ENCODE assay signal across 3 fruit fly cellular contexts in genomic region chr3R:25884301-25884700, dm6.
A peak's percentile ranks its signal among the peaks of the same experiment; 100 is the strongest.
TF ChIP-seq lines count a peak whose summit lies in the region.

No protein-coding gene starts in this region.

TF ChIP-seq in whole organism, embryonic, 481 proteins besides CTCF, POLR2A, EP300 and RAD21 (continued from another document and continues in another):
- TF ChIP-seq zf30C (GFP tag; optimal IDR thresholded peaks at IDR 0.05; lab: Kevin White, UChicago), result peak; percentile 49
- TF ChIP-seq ci (GFP tag; IDR thresholded peaks at IDR 0.05; lab: Robert Waterston, UW), result no peak
- TF ChIP-seq nerfin-2 (GFP tag; IDR thresholded peaks at IDR 0.05; lab: Robert Waterston, UW; ENCODE audit: partially characterized antibody), result no peak
- TF ChIP-seq dimm (GFP tag; IDR thresholded peaks at IDR 0.05; lab: Robert Waterston, UW), result peak; percentile 13; the same call in 1 of the 2 replicates
- no peak for TF ChIP-seq CG6272 (GFP tag; IDR thresholded peaks at IDR 0.05; lab: Robert Waterston, UW)
- no peak for TF ChIP-seq otp (GFP tag; IDR thresholded peaks at IDR 0.05; lab: Robert Waterston, UW)
- TF ChIP-seq Mrtf (GFP tag; IDR thresholded peaks at IDR 0.05; lab: Robert Waterston, UW), result no peak
- TF ChIP-seq Xbp1 (GFP tag; optimal IDR thresholded peaks at IDR 0.05; lab: Kevin White, UChicago), result peak; percentile 59
- peak; percentile 17 for TF ChIP-seq lab (GFP tag; optimal IDR thresholded peaks at IDR 0.05; lab: Kevin White, UChicago)
- no peak for TF ChIP-seq Oaz (GFP tag; IDR thresholded peaks at IDR 0.05; lab: Robert Waterston, UW)
- no peak for TF ChIP-seq CG3995 (GFP tag; optimal IDR thresholded peaks at IDR 0.05; lab: Kevin White, UChicago)
- TF ChIP-seq ro (GFP tag; IDR thresholded peaks at IDR 0.05; lab: Robert Waterston, UW), result no peak
- TF ChIP-seq Atf-2 (GFP tag; optimal IDR thresholded peaks at IDR 0.05; lab: Kevin White, UChicago), result peak; percentile 11
- TF ChIP-seq CG6254 (GFP tag; optimal IDR thresholded peaks at IDR 0.05; lab: Kevin White, UChicago), result peak; percentile 31
- peak; percentile 83 for TF ChIP-seq fd96Cb (tag; optimal IDR thresholded peaks at IDR 0.05; lab: Kevin White, UChicago)
- no peak for TF ChIP-seq CG8290 (GFP tag; optimal IDR thresholded peaks at IDR 0.05; lab: Kevin White, UChicago)
- TF ChIP-seq CG8290 (tag; optimal IDR thresholded peaks at IDR 0.05; lab: Kevin White, UChicago), result no peak
- TF ChIP-seq CG15696 (tag; optimal IDR thresholded peaks at IDR 0.05; lab: Kevin White, UChicago), result peak; percentile 41
- peak; percentile 20 for TF ChIP-seq CG16863 (GFP tag; optimal IDR thresholded peaks at IDR 0.05; lab: Kevin White, UChicago)
- TF ChIP-seq Trl (optimal IDR thresholded peaks at IDR 0.05; lab: Kevin White, UChicago), result no peak
- no peak for TF ChIP-seq Trl (GFP tag; optimal IDR thresholded peaks at IDR 0.05; lab: Kevin White, UChicago)
- TF ChIP-seq repo (GFP tag; optimal IDR thresholded peaks at IDR 0.05; lab: Kevin White, UChicago), result no peak
- no peak for TF ChIP-seq Ravus (GFP tag; IDR thresholded peaks at IDR 0.05; lab: Robert Waterston, UW)
- no peak for TF ChIP-seq crc (GFP tag; optimal IDR thresholded peaks at IDR 0.05; lab: Kevin White, UChicago)
- TF ChIP-seq CG17568 (GFP tag; optimal IDR thresholded peaks at IDR 0.05; lab: Kevin White, UChicago), result no peak
- TF ChIP-seq pan (optimal IDR thresholded peaks at IDR 0.05; lab: Kevin White, UChicago), result no peak
- peak in 1 of 2 experiments; percentile 68 for TF ChIP-seq pan (GFP tag; optimal IDR thresholded peaks at IDR 0.05 in 1 of 2, IDR thresholded peaks at IDR 0.05 in 1 of 2)
- no peak for TF ChIP-seq Hand (GFP tag; optimal IDR thresholded peaks at IDR 0.05; lab: Kevin White, UChicago)
- TF ChIP-seq CG9215 (GFP tag; IDR thresholded peaks at IDR 0.05; lab: Robert Waterston, UW), result no peak
- peak; percentile 39; the same call in 1 of the 2 replicates for TF ChIP-seq CG10959 (GFP tag; IDR thresholded peaks at IDR 0.05; lab: Robert Waterston, UW)
- peak; percentile 14 for TF ChIP-seq fd102C (GFP tag; optimal IDR thresholded peaks at IDR 0.05; lab: Kevin White, UChicago)
- TF ChIP-seq jigr1 (GFP tag; IDR thresholded peaks at IDR 0.05; lab: Robert Waterston, UW), result no peak
- TF ChIP-seq Dad (GFP tag; optimal IDR thresholded peaks at IDR 0.05; lab: Kevin White, UChicago), result no peak
- peak; percentile 42 for TF ChIP-seq CG30020 (tag; optimal IDR thresholded peaks at IDR 0.05; lab: Kevin White, UChicago)
- TF ChIP-seq ems (GFP tag; optimal IDR thresholded peaks at IDR 0.05; lab: Kevin White, UChicago), result no peak
- TF ChIP-seq kay (GFP tag; optimal IDR thresholded peaks at IDR 0.05; lab: Kevin White, UChicago), result peak; percentile 17
- no peak for TF ChIP-seq bowl (GFP tag; IDR thresholded peaks at IDR 0.05; lab: Robert Waterston, UW)
- TF ChIP-seq CG12236 (GFP tag; optimal IDR thresholded peaks at IDR 0.05; lab: Kevin White, UChicago), result no peak
- TF ChIP-seq CG17612 (GFP tag; IDR thresholded peaks at IDR 0.05; lab: Robert Waterston, UW), result no peak
- no peak for TF ChIP-seq disco-r (GFP tag; optimal IDR thresholded peaks at IDR 0.05; lab: Kevin White, UChicago)
- TF ChIP-seq CG31441 (GFP tag; IDR thresholded peaks at IDR 0.05; lab: Robert Waterston, UW), result peak; percentile 91
- peak; percentile 80 for TF ChIP-seq CG2678 (tag; optimal IDR thresholded peaks at IDR 0.05; lab: Kevin White, UChicago)
- no peak for TF ChIP-seq NK7.1 (GFP tag; optimal IDR thresholded peaks at IDR 0.05; lab: Kevin White, UChicago)
- peak; percentile 24 for TF ChIP-seq CG1233 (GFP tag; optimal IDR thresholded peaks at IDR 0.05; lab: Kevin White, UChicago)
- TF ChIP-seq Six4 (GFP tag; optimal IDR thresholded peaks at IDR 0.05; lab: Kevin White, UChicago), result peak; percentile 55
- TF ChIP-seq ab (GFP tag; optimal IDR thresholded peaks at IDR 0.05; lab: Kevin White, UChicago), result no peak

TF ChIP-seq in whole organism, prepupa, 60 proteins besides CTCF, POLR2A, EP300 and RAD21 (continued from another document):
- TF ChIP-seq Sox14 (GFP tag; optimal IDR thresholded peaks at IDR 0.05; lab: Kevin White, UChicago) (peak; percentile 17), Met (GFP tag; optimal IDR thresholded peaks at IDR 0.05; lab: Kevin White, UChicago) (peak; percentile 55), CG11902 (GFP tag; optimal IDR thresholded peaks at IDR 0.05; lab: Kevin White, UChicago) (no peak), dac (GFP tag; optimal IDR thresholded peaks at IDR 0.05; lab: Kevin White, UChicago) (no peak), CG6792 (GFP tag; optimal IDR thresholded peaks at IDR 0.05; lab: Kevin White, UChicago) (peak; percentile 21), OdsH (GFP tag; optimal IDR thresholded peaks at IDR 0.05; lab: Kevin White, UChicago) (peak; percentile 34), dsx (GFP tag; optimal IDR thresholded peaks at IDR 0.05; lab: Kevin White, UChicago; ENCODE audit: poor library complexity, severe bottlenecking) (no peak), CG1621 (tag; optimal IDR thresholded peaks at IDR 0.05; lab: Kevin White, UChicago) (no peak), CG6854 (GFP tag; optimal IDR thresholded peaks at IDR 0.05; lab: Kevin White, UChicago) (no peak), fd85E (GFP tag; optimal IDR thresholded peaks at IDR 0.05; lab: Kevin White, UChicago) (no peak), CG10669 (GFP tag; optimal IDR thresholded peaks at IDR 0.05; lab: Kevin White, UChicago) (peak; percentile 15), CG31627 (GFP tag; optimal IDR thresholded peaks at IDR 0.05; lab: Kevin White, UChicago) (no peak), Sox15 (GFP tag; optimal IDR thresholded peaks at IDR 0.05; lab: Kevin White, UChicago) (no peak), ss (GFP tag; optimal IDR thresholded peaks at IDR 0.05; lab: Kevin White, UChicago) (no peak), cyc (GFP tag; optimal IDR thresholded peaks at IDR 0.05; lab: Kevin White, UChicago) (peak; percentile 31), CG8119 (GFP tag; IDR thresholded peaks at IDR 0.05; lab: Robert Waterston, UW) (peak; percentile 79), Hr38 (GFP tag; optimal IDR thresholded peaks at IDR 0.05; lab: Kevin White, UChicago) (no peak), Smox (GFP tag; optimal IDR thresholded peaks at IDR 0.05; lab: Kevin White, UChicago) (peak; percentile 39), CG10631 (GFP tag; optimal IDR thresholded peaks at IDR 0.05; lab: Kevin White, UChicago) (no peak), spab (GFP tag; optimal IDR thresholded peaks at IDR 0.05; lab: Kevin White, UChicago) (no peak), Lpt (GFP tag; optimal IDR thresholded peaks at IDR 0.05; lab: Kevin White, UChicago) (no peak), pdm3 (GFP tag; optimal IDR thresholded peaks at IDR 0.05; lab: Kevin White, UChicago) (no peak), Sox102F (GFP tag; optimal IDR thresholded peaks at IDR 0.05; lab: Kevin White, UChicago) (no peak), fd59A (GFP tag; optimal IDR thresholded peaks at IDR 0.05; lab: Kevin White, UChicago) (no peak), CG6808 (GFP tag; optimal IDR thresholded peaks at IDR 0.05; lab: Kevin White, UChicago) (no peak), CG32006 (GFP tag; optimal IDR thresholded peaks at IDR 0.05; lab: Kevin White, UChicago) (peak; percentile 72), Ets21C (GFP tag; optimal IDR thresholded peaks at IDR 0.05; lab: Kevin White, UChicago) (no peak), CG7368 (GFP tag; optimal IDR thresholded peaks at IDR 0.05; lab: Kevin White, UChicago) (no peak), Eip93F (GFP tag; optimal IDR thresholded peaks at IDR 0.05; lab: Kevin White, UChicago) (no peak), CG34406 (GFP tag; optimal IDR thresholded peaks at IDR 0.05; lab: Kevin White, UChicago) (no peak), acj6 (GFP tag; optimal IDR thresholded peaks at IDR 0.05; lab: Kevin White, UChicago) (peak; percentile 30), CG3032 (tag; optimal IDR thresholded peaks at IDR 0.05; lab: Kevin White, UChicago) (peak; percentile 26), esn (GFP tag; optimal IDR thresholded peaks at IDR 0.05; lab: Kevin White, UChicago) (peak; percentile 55), fkh (GFP tag; optimal IDR thresholded peaks at IDR 0.05; lab: Kevin White, UChicago) (no peak), topi (GFP tag; optimal IDR thresholded peaks at IDR 0.05; lab: Kevin White, UChicago) (peak; percentile 44), CG8632 (GFP tag; optimal IDR thresholded peaks at IDR 0.05; lab: Kevin White, UChicago) (peak; percentile 31), vri (GFP tag; optimal IDR thresholded peaks at IDR 0.05; lab: Kevin White, UChicago) (no peak), CG6276 (GFP tag; optimal IDR thresholded peaks at IDR 0.05; lab: Kevin White, UChicago) (peak; percentile 66), Hr4 (GFP tag; optimal IDR thresholded peaks at IDR 0.05; lab: Kevin White, UChicago) (peak; percentile 50)

TF ChIP-seq in whole organism, wandering third instar larva, 38 proteins besides CTCF, POLR2A, EP300 and RAD21 (continued from another document):
- TF ChIP-seq dl (GFP tag; optimal IDR thresholded peaks at IDR 0.05; lab: Kevin White, UChicago; ENCODE audit: insufficient read depth in 1 of 2, partially characterized antibody in 2 of 2), result no peak
- TF ChIP-seq foxo (GFP tag; optimal IDR thresholded peaks at IDR 0.05; lab: Kevin White, UChicago), result peak in 1 of 2 experiments; percentile 39
- no peak for TF ChIP-seq jim (GFP tag; optimal IDR thresholded peaks at IDR 0.05; lab: Kevin White, UChicago)
- no peak for TF ChIP-seq CrebA (GFP tag; optimal IDR thresholded peaks at IDR 0.05; lab: Kevin White, UChicago; ENCODE audit: borderline replicate concordance)
- TF ChIP-seq OdsH (GFP tag; optimal IDR thresholded peaks at IDR 0.05; lab: Kevin White, UChicago), result peak; percentile 42
- no peak for TF ChIP-seq Hnf4 (GFP tag; optimal IDR thresholded peaks at IDR 0.05; lab: Kevin White, UChicago)
- no peak for TF ChIP-seq GATAd (GFP tag; optimal IDR thresholded peaks at IDR 0.05; lab: Kevin White, UChicago)
- TF ChIP-seq dsf (GFP tag; optimal IDR thresholded peaks at IDR 0.05; lab: Kevin White, UChicago; ENCODE audit: borderline replicate concordance), result no peak
- TF ChIP-seq brk (GFP tag; optimal IDR thresholded peaks at IDR 0.05; lab: Kevin White, UChicago), result peak; percentile 18
- TF ChIP-seq N (GFP tag; optimal IDR thresholded peaks at IDR 0.05; lab: Kevin White, UChicago), result no peak
- TF ChIP-seq HLH106 (tag; optimal IDR thresholded peaks at IDR 0.05; lab: Kevin White, UChicago), result peak; percentile 49
